Fruit fly (Drosophila melanogaster): ENCODE measurements around the gene pins.
A peak's percentile ranks its signal among the peaks of the same experiment; 100 is the strongest.

The pins gene

dm6 chr3R:27557970-27558659 is 24.5 kb upstream of the pins start:
- no peak for TF ChIP-seq Pif1A (GFP tag; optimal IDR thresholded peaks at IDR 0.05)
- TF ChIP-seq CG17806 (tag; optimal IDR thresholded peaks at IDR 0.05), result peak; percentile 6
- TF ChIP-seq Snoo (tag; optimal IDR thresholded peaks at IDR 0.05), result no peak
- TF ChIP-seq CG9948 (tag; optimal IDR thresholded peaks at IDR 0.05), result peak; percentile 26
- TF ChIP-seq CG8159 (tag; optimal IDR thresholded peaks at IDR 0.05), result no peak

dm6 chr3R:27558660-27559319 is 23.9 kb upstream of the pins start, which contains the start of gene Klp98A:
Klp98A (minus strand) TSS chr3R:27559145.
- TF ChIP-seq rn (GFP tag; IDR thresholded peaks at IDR 0.05) (no peak), Snoo (tag; optimal IDR thresholded peaks at IDR 0.05) (peak; percentile 11), gl (tag; optimal IDR thresholded peaks at IDR 0.05) (no peak), CG17806 (tag; optimal IDR thresholded peaks at IDR 0.05) (no peak), CG8159 (tag; optimal IDR thresholded peaks at IDR 0.05) (no peak), CG10348 (GFP tag; IDR thresholded peaks at IDR 0.05) (no peak), CG12605 (GFP tag; IDR thresholded peaks at IDR 0.05) (0 out of 2 replicates have a peak, but pooled peaks have one; percentile 15), CG4496 (GFP tag; IDR thresholded peaks at IDR 0.05) (peak; percentile 34; the same call in 1 of the 3 replicates), CG15710 (tag; optimal IDR thresholded peaks at IDR 0.05) (no peak), EcR (GFP tag; optimal IDR thresholded peaks at IDR 0.05) (no peak)

dm6 chr3R:27561114-27561513 is 21.5 kb upstream of the pins start, which contains the start of gene CG5646:
CG5646 (minus strand) TSS chr3R:27561319.
- TF ChIP-seq CG8301 (tag; optimal IDR thresholded peaks at IDR 0.05) (no peak), EcR (GFP tag; optimal IDR thresholded peaks at IDR 0.05) (no peak), CG4496 (GFP tag; IDR thresholded peaks at IDR 0.05) (peak; percentile 67; the same call in 2 of the 3 replicates), Ets98B (GFP tag; IDR thresholded peaks at IDR 0.05) (peak; percentile 66; the same call in 1 of the 2 replicates), CG10348 (GFP tag; IDR thresholded peaks at IDR 0.05) (no peak), gl (tag; optimal IDR thresholded peaks at IDR 0.05) (no peak), Pif1B (GFP tag; optimal IDR thresholded peaks at IDR 0.05) (no peak), fd96Ca (GFP tag; IDR thresholded peaks at IDR 0.05) (peak; percentile 67; the same call in 2 of the 3 replicates), CG12605 (GFP tag; IDR thresholded peaks at IDR 0.05) (0 out of 2 replicates have a peak, but pooled peaks have one; percentile 33), D1 (tag; optimal IDR thresholded peaks at IDR 0.05) (no peak), CG9948 (tag; optimal IDR thresholded peaks at IDR 0.05) (no peak), CG13204 (GFP tag; optimal IDR thresholded peaks at IDR 0.05) (no peak), CG8159 (tag; optimal IDR thresholded peaks at IDR 0.05) (no peak), Snoo (tag; optimal IDR thresholded peaks at IDR 0.05) (no peak), rn (GFP tag; IDR thresholded peaks at IDR 0.05) (no peak), CG17806 (tag; optimal IDR thresholded peaks at IDR 0.05) (no peak), CG32121 (GFP tag; IDR thresholded peaks at IDR 0.05) (peak; percentile 76), Pif1A (GFP tag; optimal IDR thresholded peaks at IDR 0.05) (no peak), CG14655 (GFP tag; optimal IDR thresholded peaks at IDR 0.05) (no peak), CG34367 (tag; optimal IDR thresholded peaks at IDR 0.05) (no peak), CG15710 (tag; optimal IDR thresholded peaks at IDR 0.05) (no peak)

dm6 chr3R:27568545-27568944 is 14.1 kb upstream of the pins start:
- TF ChIP-seq CG4496 (GFP tag; IDR thresholded peaks at IDR 0.05), result no peak
- no peak for TF ChIP-seq CG9948 (tag; optimal IDR thresholded peaks at IDR 0.05)
- TF ChIP-seq Pif1B (GFP tag; optimal IDR thresholded peaks at IDR 0.05), result no peak
- no peak for TF ChIP-seq CG34367 (tag; optimal IDR thresholded peaks at IDR 0.05)
- no peak for TF ChIP-seq D1 (tag; optimal IDR thresholded peaks at IDR 0.05)
- TF ChIP-seq gl (tag; optimal IDR thresholded peaks at IDR 0.05), result no peak
- no peak for TF ChIP-seq Pif1A (GFP tag; optimal IDR thresholded peaks at IDR 0.05)
- TF ChIP-seq CG15710 (tag; optimal IDR thresholded peaks at IDR 0.05), result no peak
- TF ChIP-seq CG10348 (GFP tag; IDR thresholded peaks at IDR 0.05), result no peak
- no peak for TF ChIP-seq CG13204 (GFP tag; optimal IDR thresholded peaks at IDR 0.05)
- no peak for TF ChIP-seq Ets98B (GFP tag; IDR thresholded peaks at IDR 0.05)
- no peak for TF ChIP-seq CG14655 (GFP tag; optimal IDR thresholded peaks at IDR 0.05)
- no peak for TF ChIP-seq Snoo (tag; optimal IDR thresholded peaks at IDR 0.05)
- TF ChIP-seq EcR (GFP tag; optimal IDR thresholded peaks at IDR 0.05), result no peak
- no peak for TF ChIP-seq CG17806 (tag; optimal IDR thresholded peaks at IDR 0.05)

dm6 chr3R:27569706-27570105 is 12.9 kb upstream of the pins start:
- TF ChIP-seq CG14655 (GFP tag; optimal IDR thresholded peaks at IDR 0.05), result no peak
- TF ChIP-seq CG15710 (tag; optimal IDR thresholded peaks at IDR 0.05), result peak; percentile 70
- TF ChIP-seq CG10348 (GFP tag; IDR thresholded peaks at IDR 0.05), result peak; percentile 89
- TF ChIP-seq CG8159 (tag; optimal IDR thresholded peaks at IDR 0.05), result peak; percentile 82
- TF ChIP-seq gl (tag; optimal IDR thresholded peaks at IDR 0.05), result peak; percentile 57
- peak; percentile 75 for TF ChIP-seq CG17806 (tag; optimal IDR thresholded peaks at IDR 0.05)
- peak; percentile 88 for TF ChIP-seq Snoo (tag; optimal IDR thresholded peaks at IDR 0.05)
- peak; percentile 93 for TF ChIP-seq rn (GFP tag; IDR thresholded peaks at IDR 0.05)
- TF ChIP-seq Pif1A (GFP tag; optimal IDR thresholded peaks at IDR 0.05), result peak; percentile 95
- TF ChIP-seq CG8301 (tag; optimal IDR thresholded peaks at IDR 0.05), result peak; percentile 94
- TF ChIP-seq CG12605 (GFP tag; IDR thresholded peaks at IDR 0.05), result peak; percentile 88
- TF ChIP-seq Ets98B (GFP tag; IDR thresholded peaks at IDR 0.05), result peak; percentile 97
- no peak for TF ChIP-seq D1 (tag; optimal IDR thresholded peaks at IDR 0.05)
- TF ChIP-seq fd96Ca (GFP tag; IDR thresholded peaks at IDR 0.05), result peak; percentile 97
- TF ChIP-seq Pif1B (GFP tag; optimal IDR thresholded peaks at IDR 0.05), result peak; percentile 90
- peak; percentile 96 for TF ChIP-seq CG4496 (GFP tag; IDR thresholded peaks at IDR 0.05)
- TF ChIP-seq CG9948 (tag; optimal IDR thresholded peaks at IDR 0.05), result peak; percentile 68
- TF ChIP-seq CG32121 (GFP tag; IDR thresholded peaks at IDR 0.05), result peak; percentile 97
- TF ChIP-seq CG13204 (GFP tag; optimal IDR thresholded peaks at IDR 0.05), result no peak
- TF ChIP-seq CG34367 (tag; optimal IDR thresholded peaks at IDR 0.05), result no peak
- peak; percentile 16 for TF ChIP-seq EcR (GFP tag; optimal IDR thresholded peaks at IDR 0.05)
